Fruit fly (Drosophila melanogaster): ENCODE results near the gene msi.

Gene msi

dm6 chr3R:25489116-25489515 lies 26.8 kb upstream of the msi start (continued):
- TF ChIP-seq Hr3 (GFP tag; optimal IDR thresholded peaks at IDR 0.05): peak; percentile 36
- TF ChIP-seq fd96Cb (tag; optimal IDR thresholded peaks at IDR 0.05): peak; percentile 43
- peak; percentile 26; the same call in 1 of the 2 replicates for TF ChIP-seq wor (GFP tag; IDR thresholded peaks at IDR 0.05)
- TF ChIP-seq Ssrp (tag; optimal IDR thresholded peaks at IDR 0.05): peak; percentile 61
- TF ChIP-seq CG12299 (tag; optimal IDR thresholded peaks at IDR 0.05): peak; percentile 16
- TF ChIP-seq CG11723 (GFP tag; optimal IDR thresholded peaks at IDR 0.05): peak; percentile 60
- peak; percentile 32 for TF ChIP-seq nom (GFP tag; optimal IDR thresholded peaks at IDR 0.05)
- TF ChIP-seq pum (GFP tag; optimal IDR thresholded peaks at IDR 0.05): no peak
- peak; percentile 65 for TF ChIP-seq tgo (GFP tag; IDR thresholded peaks at IDR 0.05)
- peak; percentile 48 for TF ChIP-seq grau (tag; optimal IDR thresholded peaks at IDR 0.05)
- TF ChIP-seq CG18476 (GFP tag; optimal IDR thresholded peaks at IDR 0.05): peak; percentile 8
- peak; percentile 46; the same call in 1 of the 2 replicates for TF ChIP-seq CG4730 (GFP tag; IDR thresholded peaks at IDR 0.05)
- peak; percentile 58 for TF ChIP-seq CG8388 (GFP tag; optimal IDR thresholded peaks at IDR 0.05)
- peak; percentile 26 for TF ChIP-seq CG17802 (tag; optimal IDR thresholded peaks at IDR 0.05)
- TF ChIP-seq ase (GFP tag; IDR thresholded peaks at IDR 0.05): peak; percentile 54; the same call in 1 of the 3 replicates
- TF ChIP-seq CG12071 (GFP tag; optimal IDR thresholded peaks at IDR 0.05): peak; percentile 11
- peak; percentile 55 for TF ChIP-seq Ets65A (GFP tag)
- TF ChIP-seq lmd (GFP tag; IDR thresholded peaks at IDR 0.05): peak; percentile 58
- TF ChIP-seq Meics (GFP tag; optimal IDR thresholded peaks at IDR 0.05): peak; percentile 28
- peak; percentile 56 for TF ChIP-seq CG18764 (GFP tag; optimal IDR thresholded peaks at IDR 0.05)
- 0 out of 2 replicates have a peak, but pooled peaks have one; percentile 9 for TF ChIP-seq CG7372 (GFP tag; IDR thresholded peaks at IDR 0.05)
- TF ChIP-seq CG2889 (GFP tag; IDR thresholded peaks at IDR 0.05): no peak
- TF ChIP-seq ind (GFP tag; optimal IDR thresholded peaks at IDR 0.05): peak; percentile 48
- peak; percentile 23 for TF ChIP-seq CG1603 (tag; optimal IDR thresholded peaks at IDR 0.05)
- TF ChIP-seq z (GFP tag; IDR thresholded peaks at IDR 0.05): 0 out of 3 replicates have a peak, but pooled peaks have one; percentile 40
- TF ChIP-seq Fer1 (GFP tag; optimal IDR thresholded peaks at IDR 0.05): peak; percentile 60
- no peak for TF ChIP-seq sc (optimal IDR thresholded peaks at IDR 0.05)
- TF ChIP-seq sc (GFP tag; optimal IDR thresholded peaks at IDR 0.05): peak; percentile 20
- TF ChIP-seq vvl (GFP tag; IDR thresholded peaks at IDR 0.05): peak; percentile 71
- TF ChIP-seq mirr (GFP tag; optimal IDR thresholded peaks at IDR 0.05): peak; percentile 16
- no peak for TF ChIP-seq maf-S (GFP tag; optimal IDR thresholded peaks at IDR 0.05)
- TF ChIP-seq CG10565 (GFP tag; optimal IDR thresholded peaks at IDR 0.05): no peak
- peak; percentile 63 for TF ChIP-seq CG5245 (GFP tag; optimal IDR thresholded peaks at IDR 0.05)
- no peak for TF ChIP-seq Ets97D (GFP tag; optimal IDR thresholded peaks at IDR 0.05)
- TF ChIP-seq CG2199 (GFP tag; IDR thresholded peaks at IDR 0.05): 0 out of 3 replicates have a peak, but pooled peaks have one; percentile 26
- peak; percentile 47 for TF ChIP-seq fd64A (GFP tag; optimal IDR thresholded peaks at IDR 0.05)
- TF ChIP-seq onecut (GFP tag; IDR thresholded peaks at IDR 0.05): peak; percentile 53
- TF ChIP-seq phol (tag; optimal IDR thresholded peaks at IDR 0.05): peak; percentile 69
- no peak for TF ChIP-seq Dref (GFP tag; IDR thresholded peaks at IDR 0.05)
- TF ChIP-seq slou (GFP tag; optimal IDR thresholded peaks at IDR 0.05): no peak
- TF ChIP-seq croc (GFP tag; conservative IDR thresholded peaks at IDR 0.05): peak; percentile 38; the same call in 1 of the 3 replicates
- TF ChIP-seq CG11560 (tag; IDR thresholded peaks at IDR 0.05): 0 out of 3 replicates have a peak, but pooled peaks have one; percentile 12
- peak; percentile 66 for TF ChIP-seq ATbp (GFP tag; optimal IDR thresholded peaks at IDR 0.05)
- TF ChIP-seq CG11695 (GFP tag; IDR thresholded peaks at IDR 0.05): peak; percentile 78; the same call in 2 of the 3 replicates
- 0 out of 2 replicates have a peak, but pooled peaks have one; percentile 54 for TF ChIP-seq CG43689 (GFP tag; IDR thresholded peaks at IDR 0.05)
- no peak for TF ChIP-seq CG7786 (GFP tag; optimal IDR thresholded peaks at IDR 0.05)
- TF ChIP-seq bsh (GFP tag; optimal IDR thresholded peaks at IDR 0.05): peak in 1 of 2 experiments; percentile 68
- TF ChIP-seq ato (GFP tag; IDR thresholded peaks at IDR 0.05; ENCODE audit: partially characterized antibody): no peak
- TF ChIP-seq ttk (GFP tag; IDR thresholded peaks at IDR 0.05): peak; percentile 67
- TF ChIP-seq yki (optimal IDR thresholded peaks at IDR 0.05): no peak
- peak; percentile 61 for TF ChIP-seq CG13296 (GFP tag; optimal IDR thresholded peaks at IDR 0.05)
- TF ChIP-seq salm (tag; optimal IDR thresholded peaks at IDR 0.05): peak; percentile 27
